Fruit fly (Drosophila melanogaster) whole organism, embryonic: ENCODE results near the gene CG32846.

Experiments
- Hr78 ChIP-seq, 2 experiments: fragments of 200-800 bp in 1 of 2; fragments of >200 bp in 1 of 2; sonication (Bioruptor generic) in 1 of 2; optimal IDR thresholded peaks; 2 replicates each; lab custom pipeline; 2017 to 2019; ENCODE audit warnings: missing biosample characterization in 2 of 2, missing genetic modification characterization in 2 of 2, mild to moderate bottlenecking in 1 of 2, moderate library complexity in 1 of 2
- cad ChIP-seq: fragments of >200 bp; optimal IDR thresholded peaks from 2 replicates; lab custom pipeline; 2017; ENCODE audit warnings: missing biosample characterization, missing genetic modification characterization
- pan ChIP-seq, 4 experiments: fragments of >200 bp in 3 of 4; fragments of 200-800 bp in 1 of 4; sonication (Bioruptor generic) in 1 of 4; optimal IDR thresholded peaks in 3 of 4; IDR thresholded peaks in 1 of 4; 2 replicates each; pipeline versions ENCODE4 v1.3.6 to Lab custom; 2017 to 2022; ENCODE audit warnings: missing biosample characterization in 2 of 4, missing genetic modification characterization in 2 of 4, mixed read lengths in 1 of 4
- unc-4 ChIP-seq: fragments of 200-800 bp; sonication (Bioruptor generic); IDR thresholded peaks from 2 replicates; pipeline ENCODE4 v1.3.6; 2022; ENCODE audit warnings: missing biosample characterization, missing genetic modification characterization; ENCODE audit not compliant: partially characterized antibody

- TF ChIP-seq Hr78 (GFP tag; optimal IDR thresholded peaks at IDR 0.05; lab: Kevin White, UChicago) (no peak), unc-4 (GFP tag; lab: Robert Waterston, UW) (no peak), pan (optimal IDR thresholded peaks at IDR 0.05; lab: Kevin White, UChicago) (no peak), pan (GFP tag; optimal IDR thresholded peaks at IDR 0.05 in 1 of 2, IDR thresholded peaks at IDR 0.05 in 1 of 2) (no peak), cad (no peak)
Observed at dm6 chr3L:2913291-2913690, 38.1 kb downstream of the CG32846 start.
